Fruit fly (Drosophila melanogaster) whole organism, embryonic: Measurements from ENCODE around the gene Eato.
A peak's percentile ranks its signal among the peaks of the same experiment; 100 is the strongest.

Experiments
- BEAF-32 ChIP-seq: fragments of 200-800 bp; sonication (Bioruptor generic); optimal IDR thresholded peaks from 3 replicates; lab custom pipeline; 2017; ENCODE audit warnings: missing biosample characterization, missing genetic modification characterization, mild to moderate bottlenecking, moderate library complexity, missing genetic modification reagents
- CG10366 ChIP-seq: fragments of 200-800 bp; sonication (Bioruptor generic); IDR thresholded peaks from 2 replicates; pipeline ENCODE4 v1.3.6; 2022; ENCODE audit warnings: missing biosample characterization, missing genetic modification characterization
- CG10543 ChIP-seq: fragments of 200-800 bp; sonication (Bioruptor generic); optimal IDR thresholded peaks from 3 replicates; lab custom pipeline; 2017; ENCODE audit warnings: missing biosample characterization, mild to moderate bottlenecking, missing genetic modification characterization, moderate library complexity
- CG11456 ChIP-seq: fragments of 200-800 bp; sonication (Bioruptor generic); IDR thresholded peaks from 3 replicates; pipeline ENCODE4 v1.3.6; 2022; ENCODE audit warnings: missing biosample characterization, missing genetic modification characterization
- CG1233 ChIP-seq: fragments of 200-800 bp; sonication (Bioruptor generic); optimal IDR thresholded peaks from 4 replicates; lab custom pipeline; 2018; ENCODE audit warnings: missing biosample characterization, mild to moderate bottlenecking, missing genetic modification characterization
- CG12659 ChIP-seq: fragments of 200-800 bp; sonication (Bioruptor generic); optimal IDR thresholded peaks from 3 replicates; lab custom pipeline; 2017; ENCODE audit warnings: mild to moderate bottlenecking, missing biosample characterization, missing genetic modification reagents, missing genetic modification characterization
- CG13123 ChIP-seq: fragments of 200-800 bp; sonication (Bioruptor generic); optimal IDR thresholded peaks from 2 replicates; lab custom pipeline; 2016; ENCODE audit warnings: missing biosample characterization, missing genetic modification characterization
- CG14667 ChIP-seq: fragments of 200-800 bp; sonication (Bioruptor generic); IDR thresholded peaks from 2 replicates; pipeline ENCODE4 v1.3.6; 2022; ENCODE audit warnings: missing biosample characterization, missing genetic modification characterization
- CG15514 ChIP-seq: fragments of 200-800 bp; sonication (Bioruptor generic); optimal IDR thresholded peaks from 3 replicates; lab custom pipeline; 2017; ENCODE audit warnings: missing biosample characterization, missing genetic modification characterization, mild to moderate bottlenecking, moderate library complexity, missing genetic modification reagents
- CG15696 ChIP-seq: fragments of 200-800 bp; sonication (Bioruptor generic); optimal IDR thresholded peaks from 2 replicates; lab custom pipeline; 2019; ENCODE audit warnings: missing biosample characterization, mild to moderate bottlenecking, missing genetic modification characterization, moderate library complexity
- CG16813 ChIP-seq: fragments of 200-800 bp; sonication (Bioruptor generic); IDR thresholded peaks from 3 replicates; pipeline ENCODE4 v1.3.6; 2022; ENCODE audit warnings: missing biosample characterization, missing genetic modification characterization; ENCODE audit not compliant: partially characterized antibody
- CG17361 ChIP-seq: fragments of 200-800 bp; sonication (Bioruptor generic); IDR thresholded peaks from 3 replicates; pipeline ENCODE4 v1.3.6; 2022; ENCODE audit warnings: missing biosample characterization, missing genetic modification characterization
- CG17568 ChIP-seq: fragments of 200-800 bp; sonication (Bioruptor generic); optimal IDR thresholded peaks from 2 replicates; lab custom pipeline; 2018; ENCODE audit warnings: missing biosample characterization, mild to moderate bottlenecking, missing genetic modification characterization, moderate library complexity
- CG17612 ChIP-seq: fragments of 200-800 bp; sonication (Bioruptor generic); IDR thresholded peaks from 2 replicates; pipeline ENCODE4 v1.3.6; 2022; ENCODE audit warnings: missing biosample characterization, missing genetic modification characterization
- CG17802 ChIP-seq: fragments of 200-800 bp; sonication (Bioruptor generic); optimal IDR thresholded peaks from 2 replicates; lab custom pipeline; 2018; ENCODE audit warnings: missing biosample characterization, mild to moderate bottlenecking, missing genetic modification characterization, moderate library complexity
- CG1832 ChIP-seq: fragments of 200-800 bp; sonication (Bioruptor generic); optimal IDR thresholded peaks from 2 replicates; lab custom pipeline; 2017; ENCODE audit warnings: missing biosample characterization, mild to moderate bottlenecking, missing genetic modification characterization, inconsistent platforms
- CG18764 ChIP-seq: fragments of 200-800 bp; sonication (Bioruptor generic); optimal IDR thresholded peaks from 3 replicates; lab custom pipeline; 2016; ENCODE audit warnings: missing biosample characterization, missing genetic modification characterization
- CG31388 ChIP-seq: fragments of 200-800 bp; sonication (Bioruptor generic); optimal IDR thresholded peaks from 2 replicates; lab custom pipeline; 2016; ENCODE audit warnings: missing biosample characterization, missing genetic modification characterization
- CG3838 ChIP-seq: fragments of 200-800 bp; sonication (Bioruptor generic); optimal IDR thresholded peaks from 3 replicates; lab custom pipeline; 2016; ENCODE audit warnings: missing biosample characterization, missing genetic modification characterization
- CG7357 ChIP-seq: fragments of 200-800 bp; sonication (Bioruptor generic); IDR thresholded peaks from 3 replicates; pipeline ENCODE4 v1.3.6; 2022; ENCODE audit warnings: missing biosample characterization, missing genetic modification characterization
- CG8359 ChIP-seq: fragments of 200-800 bp; sonication (Bioruptor generic); optimal IDR thresholded peaks from 2 replicates; lab custom pipeline; 2017; ENCODE audit warnings: missing biosample characterization, mild to moderate bottlenecking, missing genetic modification characterization, borderline replicate concordance
- CG9817 ChIP-seq: fragments of 200-800 bp; sonication (Bioruptor generic); optimal IDR thresholded peaks from 2 replicates; lab custom pipeline; 2018; ENCODE audit warnings: missing biosample characterization, mild to moderate bottlenecking, missing genetic modification characterization, moderate library complexity
- Camta ChIP-seq: fragments of 200-800 bp; sonication (Bioruptor generic); optimal IDR thresholded peaks from 2 replicates; lab custom pipeline; 2016; ENCODE audit warnings: missing biosample characterization, missing genetic modification characterization
- D ChIP-seq, 2 experiments: fragments of 200-800 bp in 1 of 2; fragments of >200 bp in 1 of 2; sonication (Bioruptor generic) in 1 of 2; optimal IDR thresholded peaks; 2 replicates in 1 of 2; 3 replicates in 1 of 2; lab custom pipeline; 2017; ENCODE audit warnings: mild to moderate bottlenecking in 1 of 2, missing biosample characterization in 1 of 2, missing genetic modification characterization in 1 of 2, missing genetic modification reagents in 1 of 2
- D19A ChIP-seq: fragments of 200-800 bp; optimal IDR thresholded peaks from 3 replicates; lab custom pipeline; 2019; ENCODE audit warnings: missing biosample characterization, mild to moderate bottlenecking, missing genetic modification characterization, moderate library complexity
- H2.0 ChIP-seq: fragments of 200-800 bp; sonication (Bioruptor generic); IDR thresholded peaks from 2 replicates; pipeline ENCODE4 v1.3.6; 2022; ENCODE audit warnings: missing biosample characterization, missing genetic modification characterization
- Hmx ChIP-seq: fragments of 200-800 bp; sonication (Bioruptor generic); optimal IDR thresholded peaks from 2 replicates; lab custom pipeline; 2016; ENCODE audit warnings: missing biosample characterization, missing genetic modification characterization
- Hr3 ChIP-seq: fragments of 200-800 bp; sonication (Bioruptor generic); optimal IDR thresholded peaks from 3 replicates; lab custom pipeline; 2016; ENCODE audit warnings: missing biosample characterization, missing genetic modification characterization
- Rfx ChIP-seq: fragments of 200-800 bp; sonication (Bioruptor generic); IDR thresholded peaks from 2 replicates; pipeline ENCODE4 v1.3.6; 2022; ENCODE audit warnings: missing biosample characterization, missing genetic modification characterization
- Usf ChIP-seq: fragments of 200-800 bp; sonication (Bioruptor generic); optimal IDR thresholded peaks from 2 replicates; lab custom pipeline; 2017; ENCODE audit warnings: missing genotype, missing biosample characterization, missing genetic modification characterization
- abd-A ChIP-seq: fragments of 200-800 bp; sonication (Bioruptor generic); optimal IDR thresholded peaks from 3 replicates; lab custom pipeline; 2019; ENCODE audit warnings: missing biosample characterization, mild to moderate bottlenecking, missing genetic modification characterization, moderate library complexity
- btn ChIP-seq: fragments of 200-800 bp; sonication (Bioruptor generic); optimal IDR thresholded peaks from 2 replicates; lab custom pipeline; 2016; ENCODE audit warnings: missing biosample characterization, missing genetic modification characterization
- crol ChIP-seq: fragments of 200-800 bp; sonication (Bioruptor generic); IDR thresholded peaks from 2 replicates; pipeline ENCODE4 v1.3.6; 2022; ENCODE audit warnings: missing biosample characterization, missing genetic modification characterization
- dpn ChIP-seq, 2 experiments: fragments of 200-800 bp; sonication (Bioruptor generic); optimal IDR thresholded peaks; 3 replicates each; lab custom pipeline; 2016; ENCODE audit warnings: missing biosample characterization in 2 of 2, missing genetic modification characterization in 2 of 2
- gfzf ChIP-seq: fragments of 200-800 bp; sonication (Bioruptor generic); optimal IDR thresholded peaks from 2 replicates; lab custom pipeline; 2016; ENCODE audit warnings: missing biosample characterization, mild to moderate bottlenecking, missing genetic modification characterization, moderate library complexity
- gsb ChIP-seq: fragments of 200-800 bp; sonication (Bioruptor generic); IDR thresholded peaks from 2 replicates; pipeline ENCODE4 v1.3.6; 2022; ENCODE audit warnings: missing biosample characterization, missing genetic modification characterization
- gsb-n ChIP-seq: fragments of 200-800 bp; sonication (Bioruptor generic); optimal IDR thresholded peaks from 3 replicates; lab custom pipeline; 2018; ENCODE audit warnings: missing biosample characterization, mild to moderate bottlenecking, missing genetic modification characterization
- ind ChIP-seq: fragments of 200-800 bp; sonication (Bioruptor generic); optimal IDR thresholded peaks from 3 replicates; lab custom pipeline; 2016; ENCODE audit warnings: missing biosample characterization, missing genetic modification characterization
- mirr ChIP-seq: fragments of 200-800 bp; sonication (Bioruptor generic); optimal IDR thresholded peaks from 3 replicates; lab custom pipeline; 2018; ENCODE audit warnings: missing biosample characterization, mild to moderate bottlenecking, missing genetic modification characterization
- oc ChIP-seq: fragments of 200-800 bp; sonication (Bioruptor generic); optimal IDR thresholded peaks from 2 replicates; lab custom pipeline; 2018; ENCODE audit warnings: missing biosample characterization, mild to moderate bottlenecking, missing genetic modification characterization, moderate library complexity
- otp ChIP-seq: fragments of 200-800 bp; sonication (Bioruptor generic); IDR thresholded peaks from 3 replicates; pipeline ENCODE4, ENCODE4 v1.3.6; 2022; ENCODE audit warnings: missing biosample characterization, missing genetic modification characterization
- phol ChIP-seq: fragments of 200-800 bp; sonication (Bioruptor generic); optimal IDR thresholded peaks from 3 replicates; lab custom pipeline; 2018; ENCODE audit warnings: missing biosample characterization, mild to moderate bottlenecking, missing genetic modification characterization, moderate library complexity
- prd ChIP-seq, 3 experiments: fragments of >200 bp in 2 of 3; fragments of 200-800 bp in 1 of 3; sonication (Bioruptor generic) in 1 of 3; optimal IDR thresholded peaks in 2 of 3; IDR thresholded peaks in 1 of 3; 2 replicates in 2 of 3; 3 replicates in 1 of 3; pipeline versions ENCODE4 v1.3.6 to Lab custom; 2017 to 2022; ENCODE audit warnings: missing biosample characterization in 1 of 3, missing genetic modification characterization in 1 of 3
- pzg ChIP-seq: fragments of 200-800 bp; sonication (Bioruptor generic); optimal IDR thresholded peaks from 3 replicates; lab custom pipeline; 2018; ENCODE audit warnings: missing biosample characterization, mild to moderate bottlenecking, missing genetic modification characterization, moderate library complexity
- ranshi ChIP-seq: fragments of 200-800 bp; sonication (Bioruptor generic); IDR thresholded peaks from 2 replicates; pipeline ENCODE4 v1.3.6; 2022; ENCODE audit warnings: missing biosample characterization, missing genetic modification characterization
- sr ChIP-seq: fragments of 200-800 bp; sonication (Bioruptor generic); IDR thresholded peaks from 3 replicates; pipeline ENCODE4 v1.3.6; 2022; ENCODE audit warnings: missing biosample characterization, missing genetic modification characterization
- tgo ChIP-seq: fragments of 200-800 bp; sonication (Bioruptor generic); IDR thresholded peaks from 3 replicates; pipeline ENCODE4 v1.3.6; 2022; ENCODE audit warnings: missing biosample characterization, missing genetic modification characterization
- tio ChIP-seq: fragments of 200-800 bp; sonication (Bioruptor generic); optimal IDR thresholded peaks from 2 replicates; lab custom pipeline; 2017; ENCODE audit warnings: missing biosample characterization, missing genetic modification characterization, inconsistent platforms
- unpg ChIP-seq: fragments of 200-800 bp; sonication (Bioruptor generic); optimal IDR thresholded peaks from 3 replicates; lab custom pipeline; 2018; ENCODE audit warnings: missing biosample characterization, mild to moderate bottlenecking, missing genetic modification characterization, moderate library complexity
- zf30C ChIP-seq: fragments of 200-800 bp; sonication (Bioruptor generic); optimal IDR thresholded peaks from 3 replicates; lab custom pipeline; 2018; ENCODE audit warnings: missing biosample characterization, mild to moderate bottlenecking, missing genetic modification characterization

The Eato gene

DNA sequence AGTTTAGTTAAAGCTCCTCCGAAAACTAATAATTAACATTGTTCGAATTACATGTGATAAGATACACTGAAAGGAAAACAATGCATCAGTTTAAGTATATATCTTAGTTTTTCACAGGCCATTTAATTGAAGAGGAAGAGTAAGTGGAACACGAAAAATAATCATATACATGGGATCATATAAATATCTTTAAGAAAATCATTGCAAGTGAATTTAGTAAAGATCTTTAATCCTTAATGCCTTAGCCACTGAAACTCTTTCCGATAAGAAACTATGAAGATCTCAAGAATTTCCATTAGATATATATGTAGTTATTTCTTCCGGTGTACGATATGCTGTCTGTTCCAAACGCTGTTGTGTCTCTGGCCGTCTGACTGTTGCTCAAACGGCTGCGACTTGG, 5.2 kb upstream of the Eato start (continued):
- TF ChIP-seq phol (tag; lab: Kevin White, UChicago) (peak; percentile 43), CG12659 (GFP tag; lab: Kevin White, UChicago) (peak; percentile 69), tio (peak; percentile 56), abd-A (no peak), tgo (GFP tag; lab: Robert Waterston, UW) (0 out of 3 replicates have a peak, but pooled peaks have one; percentile 24), CG31388 (GFP tag; lab: Kevin White, UChicago) (no peak), Usf (GFP tag; lab: Kevin White, UChicago) (no peak), CG16813 (GFP tag; lab: Robert Waterston, UW) (no peak), prd (optimal IDR thresholded peaks at IDR 0.05; lab: Kevin White, UChicago) (no peak), prd (GFP tag; IDR thresholded peaks at IDR 0.05; lab: Robert Waterston, UW) (peak; percentile 53; the same call in 2 of the 3 replicates), CG11456 (GFP tag; lab: Robert Waterston, UW) (no peak), CG14667 (no peak), CG17802 (tag; lab: Kevin White, UChicago) (no peak), CG7357 (GFP tag; lab: Robert Waterston, UW) (no peak), CG15696 (tag; lab: Kevin White, UChicago) (no peak), otp (no peak), CG18764 (GFP tag; lab: Kevin White, UChicago) (no peak), CG8359 (GFP tag; lab: Kevin White, UChicago) (no peak), CG15514 (GFP tag; lab: Kevin White, UChicago) (peak; percentile 10), gsb-n (tag; lab: Kevin White, UChicago) (peak; percentile 32), ranshi (GFP tag; lab: Robert Waterston, UW) (peak; percentile 71), CG3838 (GFP tag; lab: Kevin White, UChicago) (no peak), oc (tag; lab: Kevin White, UChicago) (no peak), CG1832 (GFP tag; lab: Kevin White, UChicago) (no peak), BEAF-32 (GFP tag; lab: Kevin White, UChicago) (no peak), CG9817 (peak; percentile 41), H2.0 (0 out of 2 replicates have a peak, but pooled peaks have one; percentile 7), D19A (tag; lab: Kevin White, UChicago) (peak; percentile 66), dpn (GFP tag; optimal IDR thresholded peaks at IDR 0.05; lab: Kevin White, UChicago) (peak; percentile 49 to 63), btn (GFP tag; lab: Kevin White, UChicago) (no peak), ind (GFP tag; lab: Kevin White, UChicago) (peak; percentile 44), sr (GFP tag; lab: Robert Waterston, UW) (no peak), CG10366 (GFP tag; lab: Robert Waterston, UW) (peak; percentile 58), CG17612 (GFP tag; lab: Robert Waterston, UW) (no peak), Hmx (peak; percentile 11), mirr (no peak), Rfx (GFP tag; lab: Robert Waterston, UW) (peak; percentile 60; the same call in 1 of the 2 replicates), CG13123 (GFP tag; lab: Kevin White, UChicago) (no peak), CG1233 (GFP tag; lab: Kevin White, UChicago) (peak; percentile 37), crol (GFP tag; lab: Robert Waterston, UW) (no peak), unpg (GFP tag; lab: Kevin White, UChicago) (peak; percentile 65), zf30C (GFP tag; lab: Kevin White, UChicago) (peak; percentile 8), Hr3 (peak; percentile 51), gsb (GFP tag; lab: Robert Waterston, UW) (no peak), Camta (GFP tag; lab: Kevin White, UChicago) (peak; percentile 17), D (optimal IDR thresholded peaks at IDR 0.05; lab: Kevin White, UChicago) (no peak), D (GFP tag; optimal IDR thresholded peaks at IDR 0.05; lab: Kevin White, UChicago) (peak; percentile 1), pzg (GFP tag; lab: Kevin White, UChicago) (no peak), CG10543 (GFP tag; lab: Kevin White, UChicago) (no peak), CG17568 (GFP tag; lab: Kevin White, UChicago) (no peak), CG17361 (GFP tag; lab: Robert Waterston, UW) (peak; percentile 65), gfzf (GFP tag; lab: Kevin White, UChicago) (no peak)
